Fruit fly (Drosophila melanogaster): Measurements from ENCODE around the gene CG11898.
A peak's percentile ranks its signal among the peaks of the same experiment; 100 is the strongest.

- peak; percentile 75 for TF ChIP-seq Hr96 (GFP tag; optimal IDR thresholded peaks at IDR 0.05)
- TF ChIP-seq ovo (GFP tag; optimal IDR thresholded peaks at IDR 0.05) = peak; percentile 6
- TF ChIP-seq cnc (optimal IDR thresholded peaks at IDR 0.05) = peak; percentile 94 to 96
- TF ChIP-seq CG11617 (GFP tag; optimal IDR thresholded peaks at IDR 0.05) = peak; percentile 61
- TF ChIP-seq Crg-1 (GFP tag; optimal IDR thresholded peaks at IDR 0.05) = peak; percentile 77
- TF ChIP-seq toe (GFP tag; optimal IDR thresholded peaks at IDR 0.05) = no peak
- TF ChIP-seq kay (GFP tag; ENCODE audit: borderline replicate concordance) = no peak
- peak; percentile 74 for TF ChIP-seq CG7101 (tag; optimal IDR thresholded peaks at IDR 0.05)
- TF ChIP-seq CG33017 (tag; optimal IDR thresholded peaks at IDR 0.05) = peak; percentile 42
- TF ChIP-seq CG14711 (tag; optimal IDR thresholded peaks at IDR 0.05) = peak; percentile 73
- TF ChIP-seq bab1 (GFP tag; optimal IDR thresholded peaks at IDR 0.05) = peak; percentile 88
- peak; percentile 22 for TF ChIP-seq CG7045 (GFP tag; optimal IDR thresholded peaks at IDR 0.05)
- peak; percentile 47 for TF ChIP-seq cic (GFP tag; optimal IDR thresholded peaks at IDR 0.05)
Observed at dm6 chr3R:29153197-29153644, 12.2 kb upstream of the CG11898 start, which contains the start of the genes Slbp and Rpn2.
